Worm (Caenorhabditis elegans): ENCODE data around the gene srw-53.

The srw-53 gene

DNA sequence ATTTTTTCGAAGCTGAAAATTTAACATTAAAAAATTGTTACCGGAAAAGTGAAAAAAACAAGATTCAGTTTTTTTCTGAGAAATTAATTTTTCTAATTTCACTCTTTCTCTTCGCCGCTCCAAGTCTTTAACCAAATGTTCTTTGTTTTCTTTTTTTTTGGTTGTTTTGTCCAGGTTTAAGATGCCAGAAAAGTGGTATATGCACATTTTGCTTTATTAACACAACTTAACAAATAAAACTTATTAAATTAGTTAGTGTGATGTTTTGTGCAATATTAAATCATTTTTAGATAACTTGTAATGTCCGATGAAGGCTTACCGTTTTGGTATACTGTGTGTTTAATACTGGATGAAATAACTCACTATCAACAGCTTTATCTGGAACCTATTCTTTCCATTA lies at the start of gene srw-53:
Gene srw-53 (plus strand): TSS at position 301 of the 400 bp plus-strand sequence.
- TF ChIP-seq lsy-2 (tag; optimal IDR thresholded peaks at IDR 0.05) (no peak), lin-39 (tag; optimal IDR thresholded peaks at IDR 0.05) (no peak), pha-4 (GFP tag; IDR thresholded peaks at IDR 0.05) (no peak), pha-4 (tag; optimal IDR thresholded peaks at IDR 0.05) (no peak), lin-13 (GFP tag; optimal IDR thresholded peaks at IDR 0.05) (no peak), daf-8 (GFP tag; IDR thresholded peaks at IDR 0.05) (no peak), mxl-3 (GFP tag; optimal IDR thresholded peaks at IDR 0.05) (no peak), F37D6.2 (tag; optimal IDR thresholded peaks at IDR 0.05) (no peak), dmd-6 (GFP tag; IDR thresholded peaks at IDR 0.05) (no peak), rbr-2 (tag; optimal IDR thresholded peaks at IDR 0.05) (no peak), nhr-48 (tag; optimal IDR thresholded peaks at IDR 0.05) (no peak), ztf-7 (tag; optimal IDR thresholded peaks at IDR 0.05) (no peak), mdt-29 (GFP tag; IDR thresholded peaks at IDR 0.05) (no peak), ctbp-1 (GFP tag; IDR thresholded peaks at IDR 0.05) (no peak), skn-1 (tag; optimal IDR thresholded peaks at IDR 0.05) (no peak), unc-130 (GFP tag; optimal IDR thresholded peaks at IDR 0.05) (no peak), sdz-12 (GFP tag; optimal IDR thresholded peaks at IDR 0.05) (no peak), ceh-28 (tag; optimal IDR thresholded peaks at IDR 0.05) (no peak)

DNA sequence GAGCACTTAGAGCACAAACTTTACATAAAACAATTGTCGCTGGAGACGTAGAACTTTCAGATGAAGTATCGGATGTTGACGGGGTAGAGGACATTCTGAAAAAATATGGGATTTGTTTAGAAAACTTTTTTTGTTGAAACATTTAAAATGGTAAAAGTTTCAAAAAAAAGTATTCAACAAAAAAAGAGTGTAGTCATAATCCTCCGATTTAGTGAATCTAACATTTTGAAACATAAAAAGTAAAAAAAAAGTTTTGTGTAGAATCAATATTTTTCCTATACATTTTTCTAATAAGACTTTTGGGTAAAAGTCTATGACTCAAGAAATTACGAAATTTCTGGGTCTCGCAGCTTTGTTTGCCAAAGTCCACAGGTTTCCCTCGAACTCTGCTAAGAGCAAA lies 46.6 kb upstream of the srw-53 start, which contains the start of gene nhr-213:
Gene nhr-213 (minus strand): TSS at position 101 of the 400 bp plus-strand sequence.
- no peak for TF ChIP-seq nhr-10 (tag; optimal IDR thresholded peaks at IDR 0.05)
- TF ChIP-seq D1046.2 (GFP tag; IDR thresholded peaks at IDR 0.05) = no peak
- no peak for TF ChIP-seq nhr-48 (tag; optimal IDR thresholded peaks at IDR 0.05)

DNA sequence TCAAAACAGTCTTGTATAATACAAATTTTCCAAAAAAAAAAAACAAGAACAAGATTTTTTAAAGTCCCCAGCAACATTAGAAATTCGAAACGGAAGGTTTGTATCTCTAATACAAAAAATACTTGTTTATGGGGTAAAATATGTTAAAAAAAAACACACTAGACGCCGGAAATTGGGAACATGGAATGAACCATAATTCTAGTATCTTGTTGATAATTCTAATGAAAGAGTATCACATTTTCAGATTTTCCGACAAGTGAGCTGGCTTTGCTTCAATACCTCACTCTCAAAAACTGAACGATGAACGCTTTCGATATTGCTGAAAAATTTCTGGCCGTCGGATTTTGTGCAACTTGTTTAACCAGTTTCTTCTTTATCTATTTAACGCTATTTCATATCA lies 45.5 kb upstream of the srw-53 start, which contains the start of gene str-60:
Gene str-60 (plus strand): TSS at position 301 of the 400 bp plus-strand sequence.
- TF ChIP-seq nhr-42 (GFP tag; IDR thresholded peaks at IDR 0.05) (no peak), arid-1 (GFP tag; conservative IDR thresholded peaks at IDR 0.05) (no peak), jun-1 (tag; optimal IDR thresholded peaks at IDR 0.05) (no peak), zfp-3 (GFP tag; conservative IDR thresholded peaks at IDR 0.05) (no peak), unc-62 (GFP tag; optimal IDR thresholded peaks at IDR 0.05 in 1 of 2) (no peak), unc-62 (tag; optimal IDR thresholded peaks at IDR 0.05) (no peak), nhr-11 (tag; optimal IDR thresholded peaks at IDR 0.05) (no peak), nhr-6 (tag; optimal IDR thresholded peaks at IDR 0.05) (no peak), ceh-28 (tag; optimal IDR thresholded peaks at IDR 0.05) (no peak), T20F7.1 (GFP tag; optimal IDR thresholded peaks at IDR 0.05) (no peak), nhr-48 (tag; optimal IDR thresholded peaks at IDR 0.05) (no peak)

DNA sequence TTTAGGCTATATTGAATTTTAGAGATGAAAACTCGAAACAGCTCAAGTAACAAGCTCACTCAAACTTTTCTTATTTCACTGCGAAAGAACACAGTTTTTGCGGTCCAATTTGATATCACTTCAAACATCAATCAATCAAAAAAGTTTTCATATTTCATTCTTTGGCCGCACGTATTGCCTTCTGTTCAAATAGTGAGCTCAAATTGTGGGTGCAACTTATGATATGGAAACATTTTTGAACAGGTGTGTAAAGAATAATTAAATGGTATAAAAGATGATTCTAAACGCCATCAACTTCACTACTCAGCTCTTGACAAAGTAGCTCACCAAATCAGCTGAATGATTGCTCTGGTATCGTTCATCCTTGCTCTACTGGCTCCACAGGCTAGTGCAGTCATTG lies 43.5 kb upstream of the srw-53 start, which contains the start of gene T06C12.14:
Gene T06C12.14 (plus strand): TSS at position 301 of the 400 bp plus-strand sequence.
- TF ChIP-seq unc-62 (GFP tag; optimal IDR thresholded peaks at IDR 0.05 in 1 of 2) (peak in 1 of 2 experiments; percentile 53), unc-62 (tag; optimal IDR thresholded peaks at IDR 0.05) (no peak), hlh-30 (tag; optimal IDR thresholded peaks at IDR 0.05; ENCODE audit: insufficient read depth) (no peak), Y5F2A.4 (GFP tag; optimal IDR thresholded peaks at IDR 0.05) (no peak), lsy-2 (tag; optimal IDR thresholded peaks at IDR 0.05) (no peak), dpl-1 (GFP tag; optimal IDR thresholded peaks at IDR 0.05) (no peak), attf-4 (tag; optimal IDR thresholded peaks at IDR 0.05) (no peak), pha-4 (GFP tag; IDR thresholded peaks at IDR 0.05) (no peak), pha-4 (tag; optimal IDR thresholded peaks at IDR 0.05) (no peak)

DNA sequence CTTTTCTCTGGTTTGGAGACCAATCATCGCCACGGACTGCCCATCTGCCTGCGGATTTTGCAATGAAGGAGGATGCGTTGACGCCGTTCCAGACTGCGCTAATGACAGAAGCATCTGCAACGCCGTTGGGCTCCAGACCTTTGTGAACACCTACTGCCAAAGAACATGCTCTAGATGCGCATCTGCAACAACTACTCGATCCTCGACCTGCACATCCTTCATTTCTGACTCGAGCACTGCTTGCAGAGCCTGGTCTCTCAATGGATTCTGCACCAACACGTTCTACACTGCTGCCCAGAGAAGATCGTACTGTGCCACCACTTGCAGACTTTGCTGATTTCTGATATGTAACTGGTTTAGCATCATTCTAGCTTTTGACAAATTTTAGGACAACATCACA lies 42.7 kb upstream of the srw-53 start:
- TF ChIP-seq lim-7 (GFP tag; IDR thresholded peaks at IDR 0.05) (no peak), madf-5 (GFP tag; IDR thresholded peaks at IDR 0.05) (no peak), nhr-11 (tag; optimal IDR thresholded peaks at IDR 0.05) (no peak), dmd-8 (GFP tag; IDR thresholded peaks at IDR 0.05) (no peak), D1046.2 (GFP tag; IDR thresholded peaks at IDR 0.05) (no peak), gei-8 (GFP tag; optimal IDR thresholded peaks at IDR 0.05) (no peak), nhr-237 (tag; optimal IDR thresholded peaks at IDR 0.05) (no peak), Y5F2A.4 (GFP tag; optimal IDR thresholded peaks at IDR 0.05) (no peak)
